Fruit fly (Drosophila melanogaster) whole organism, wandering third instar larva: ENCODE results near the gene CG6739.

Source experiments
- Abd-B ChIP-seq: fragments of >200 bp; optimal IDR thresholded peaks from 2 replicates; lab custom pipeline; 2017; ENCODE audit warnings: missing biosample characterization, missing genetic modification characterization
- CG32264 ChIP-seq: fragments of 200-800 bp; sonication (Bioruptor generic); optimal IDR thresholded peaks from 2 replicates; lab custom pipeline; 2016; ENCODE audit warnings: missing biosample characterization, missing genetic modification characterization
- CG9705 ChIP-seq: fragments of 200-800 bp; sonication (Bioruptor generic); optimal IDR thresholded peaks from 2 replicates; lab custom pipeline; 2018; ENCODE audit warnings: missing biosample characterization, mild to moderate bottlenecking, missing genetic modification characterization
- CrebA ChIP-seq: fragments of 200-800 bp; sonication (Bioruptor generic); optimal IDR thresholded peaks from 2 replicates; lab custom pipeline; 2016; ENCODE audit warnings: missing biosample characterization, mild to moderate bottlenecking, missing genetic modification characterization, borderline replicate concordance
- Dif ChIP-seq: fragments of 200-275, 200-300 bp; sonication (Bioruptor generic); optimal IDR thresholded peaks from 2 replicates; lab custom pipeline; 2018; ENCODE audit warnings: missing biosample characterization, missing genetic modification characterization; ENCODE audit not compliant: partially characterized antibody
- HLH106 ChIP-seq: fragments of 200-800 bp; optimal IDR thresholded peaks from 3 replicates; lab custom pipeline; 2019; ENCODE audit warnings: missing biosample characterization, mild to moderate bottlenecking, missing genetic modification characterization, moderate library complexity
- Hnf4 ChIP-seq: fragments of 200-800 bp; sonication (Bioruptor generic); optimal IDR thresholded peaks from 2 replicates; lab custom pipeline; 2016; ENCODE audit warnings: missing biosample characterization, mild to moderate bottlenecking, missing genetic modification characterization
- Hr78 ChIP-seq: fragments of >200 bp; optimal IDR thresholded peaks from 2 replicates; lab custom pipeline; 2017; ENCODE audit warnings: missing biosample characterization, missing genetic modification characterization
- Hr83 ChIP-seq: fragments of 200-300 bp; sonication (Bioruptor generic); optimal IDR thresholded peaks from 2 replicates; lab custom pipeline; 2016; ENCODE audit warnings: missing biosample characterization, mild to moderate bottlenecking, missing genetic modification characterization, moderate library complexity; ENCODE audit not compliant: poor library complexity, severe bottlenecking
- Mio ChIP-seq: sonication (Bioruptor generic); optimal IDR thresholded peaks from 2 replicates; lab custom pipeline; 2016; ENCODE audit warnings: missing biosample characterization, missing genetic modification characterization
- Myc ChIP-seq: fragments of >200 bp; optimal IDR thresholded peaks from 2 replicates; lab custom pipeline; 2017
- N ChIP-seq: fragments of >200 bp; optimal IDR thresholded peaks from 2 replicates; lab custom pipeline; 2018; ENCODE audit warnings: missing biosample characterization, missing external identifiers, missing genetic modification characterization
- OdsH ChIP-seq: fragments of 200-800 bp; sonication (Bioruptor generic); optimal IDR thresholded peaks from 2 replicates; lab custom pipeline; 2016; ENCODE audit warnings: missing biosample characterization, mild to moderate bottlenecking, missing genetic modification characterization
- Rel ChIP-seq, 2 experiments: fragments of 200-800 bp; sonication (Bioruptor generic) in 1 of 2; optimal IDR thresholded peaks; 2 replicates in 1 of 2; 3 replicates in 1 of 2; lab custom pipeline; 2016 to 2019; ENCODE audit warnings: mild to moderate bottlenecking in 2 of 2, missing biosample characterization in 2 of 2, missing genetic modification characterization in 2 of 2, moderate library complexity in 1 of 2
- Sp1 ChIP-seq: fragments of 200-800 bp; sonication (Bioruptor generic); optimal IDR thresholded peaks from 3 replicates; lab custom pipeline; 2019; ENCODE audit warnings: missing biosample characterization, mild to moderate bottlenecking, missing genetic modification characterization, moderate library complexity
- Vsx2 ChIP-seq: fragments of 200-300, 225-300 bp; sonication (Bioruptor generic); optimal IDR thresholded peaks from 2 replicates; lab custom pipeline; 2018; ENCODE audit warnings: missing biosample characterization, missing genetic modification characterization; ENCODE audit not compliant: partially characterized antibody
- br ChIP-seq: fragments of 200-800 bp; sonication (Bioruptor generic); optimal IDR thresholded peaks from 2 replicates; lab custom pipeline; 2016; ENCODE audit warnings: missing biosample characterization, missing genetic modification characterization
- dl ChIP-seq, 2 experiments: fragments of 175-275, 200-275 bp in 1 of 2; fragments of 200-275 bp in 1 of 2; sonication (Bioruptor generic); optimal IDR thresholded peaks; lab custom pipeline; 2018; ENCODE audit warnings: mild to moderate bottlenecking in 2 of 2, missing biosample characterization in 2 of 2, missing genetic modification characterization in 2 of 2, moderate library complexity in 2 of 2; ENCODE audit not compliant: partially characterized antibody in 2 of 2, insufficient read depth in 1 of 2
- dsf ChIP-seq: sonication (Bioruptor generic); optimal IDR thresholded peaks from 2 replicates; lab custom pipeline; 2016; ENCODE audit warnings: missing biosample characterization, missing genetic modification characterization, borderline replicate concordance
- ey ChIP-seq: fragments of 200-800 bp; sonication (Bioruptor generic); optimal IDR thresholded peaks from 2 replicates; lab custom pipeline; 2016; ENCODE audit warnings: missing biosample characterization, missing genetic modification characterization
- foxo ChIP-seq, 2 experiments: fragments of 200-800 bp; sonication (Bioruptor generic); optimal IDR thresholded peaks; 2 replicates in 1 of 2; 3 replicates in 1 of 2; lab custom pipeline; 2016 to 2017; ENCODE audit warnings: missing biosample characterization in 2 of 2, missing genetic modification characterization in 2 of 2
- fru ChIP-seq: fragments of 200-800 bp; sonication (Bioruptor generic); optimal IDR thresholded peaks from 3 replicates; lab custom pipeline; 2016; ENCODE audit warnings: missing biosample characterization, mild to moderate bottlenecking, missing genetic modification characterization
- h ChIP-seq: fragments of 200-800 bp; sonication (Bioruptor generic); optimal IDR thresholded peaks from 3 replicates; lab custom pipeline; 2016; ENCODE audit warnings: missing biosample characterization, mild to moderate bottlenecking, missing genetic modification characterization
- jim ChIP-seq: fragments of 175-275, 200-325 bp; sonication (Bioruptor generic); optimal IDR thresholded peaks from 2 replicates; lab custom pipeline; 2016; ENCODE audit warnings: missing biosample characterization, mild to moderate bottlenecking, missing genetic modification characterization
- lola ChIP-seq: fragments of >200 bp; optimal IDR thresholded peaks from 2 replicates; lab custom pipeline; 2017; ENCODE audit warnings: missing biosample characterization, missing genetic modification characterization
- pan ChIP-seq: fragments of >200 bp; optimal IDR thresholded peaks from 2 replicates; lab custom pipeline; 2017
- psq ChIP-seq: fragments of 200-800 bp; sonication (Bioruptor generic); optimal IDR thresholded peaks from 3 replicates; lab custom pipeline; 2017; ENCODE audit warnings: missing biosample characterization, mild to moderate bottlenecking, missing genetic modification characterization, moderate library complexity
- sage ChIP-seq: fragments of 200-800 bp; sonication (Bioruptor generic); optimal IDR thresholded peaks from 2 replicates; lab custom pipeline; 2016; ENCODE audit warnings: missing biosample characterization, mild to moderate bottlenecking, missing genetic modification characterization
- sv ChIP-seq: fragments of 200-800 bp; sonication (Bioruptor generic); optimal IDR thresholded peaks from 3 replicates; lab custom pipeline; 2016; ENCODE audit warnings: missing biosample characterization, missing genetic modification characterization
- tai ChIP-seq: sonication (Bioruptor generic); optimal IDR thresholded peaks from 2 replicates; lab custom pipeline; 2016; ENCODE audit warnings: missing biosample characterization, missing genetic modification characterization
- usp ChIP-seq: fragments of >200 bp; optimal IDR thresholded peaks from 2 replicates; lab custom pipeline; 2017; ENCODE audit warnings: missing biosample characterization, missing genetic modification characterization
- woc ChIP-seq: sonication (Bioruptor generic); optimal IDR thresholded peaks from 2 replicates; lab custom pipeline; 2016; ENCODE audit warnings: missing biosample characterization, mild to moderate bottlenecking, missing genetic modification characterization

CG6739 gene

DNA sequence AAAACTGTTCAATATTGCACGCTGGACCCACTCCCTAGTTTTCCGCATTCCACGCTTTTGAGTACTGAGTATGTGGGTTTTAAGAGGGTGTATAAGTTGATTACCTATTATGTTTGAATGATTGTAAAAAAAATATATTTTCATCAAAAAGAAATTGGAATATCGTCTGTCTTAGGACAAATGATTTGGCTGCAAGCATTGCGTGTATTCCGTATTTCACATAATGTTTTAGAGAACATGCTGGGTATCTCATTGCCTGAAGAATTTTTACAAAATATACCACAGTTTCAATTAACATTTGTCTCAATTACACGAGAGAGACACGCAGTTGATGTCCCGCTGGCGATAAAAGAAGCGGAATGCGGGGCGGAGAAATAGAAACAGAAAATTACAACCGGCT, 24.6 kb downstream of the CG6739 start:
- no peak for TF ChIP-seq Myc (lab: Kevin White, UChicago)
- no peak for TF ChIP-seq br
- no peak for TF ChIP-seq dl (GFP tag; optimal IDR thresholded peaks at IDR 0.05; lab: Kevin White, UChicago; ENCODE audit: insufficient read depth in 1 of 2, partially characterized antibody in 2 of 2)
- TF ChIP-seq Vsx2: no peak
- no peak for TF ChIP-seq foxo (GFP tag; optimal IDR thresholded peaks at IDR 0.05; lab: Kevin White, UChicago)
- TF ChIP-seq pan (lab: Kevin White, UChicago): no peak
- no peak for TF ChIP-seq Sp1 (GFP tag; lab: Kevin White, UChicago)
- TF ChIP-seq Hr83 (GFP tag; lab: Kevin White, UChicago): no peak
- TF ChIP-seq tai (GFP tag; lab: Kevin White, UChicago): no peak
- TF ChIP-seq CG32264: no peak

DNA sequence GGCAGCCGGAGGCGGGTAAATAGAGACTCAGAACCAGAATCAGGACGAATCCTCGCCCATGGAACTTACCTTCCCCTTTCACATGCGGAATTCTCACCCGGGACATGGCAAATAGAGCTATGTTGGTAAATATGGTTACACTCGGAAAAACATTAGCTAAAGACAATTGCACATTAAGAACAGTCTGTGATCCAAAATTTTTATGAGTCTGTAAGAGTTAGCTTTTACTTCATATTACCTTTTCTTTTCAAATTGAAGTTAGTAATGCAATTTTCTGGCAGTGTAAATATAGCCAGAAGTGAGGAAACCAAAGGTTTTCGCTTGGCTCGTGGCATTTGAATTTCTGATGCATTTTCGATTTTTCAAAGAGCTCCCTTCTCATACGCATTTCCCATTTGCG, 27.0 kb downstream of the CG6739 start:
- TF ChIP-seq lola (GFP tag; lab: Kevin White, UChicago) (no peak), CrebA (GFP tag; lab: Kevin White, UChicago) (no peak), foxo (GFP tag; optimal IDR thresholded peaks at IDR 0.05; lab: Kevin White, UChicago) (no peak), OdsH (GFP tag; lab: Kevin White, UChicago) (no peak), Sp1 (GFP tag; lab: Kevin White, UChicago) (no peak), ey (GFP tag; lab: Kevin White, UChicago) (no peak), Dif (GFP tag; lab: Kevin White, UChicago) (no peak), N (GFP tag; lab: Kevin White, UChicago) (no peak), Abd-B (GFP tag; lab: Kevin White, UChicago) (no peak), sage (GFP tag; lab: Kevin White, UChicago) (no peak), jim (no peak), CG9705 (GFP tag; lab: Kevin White, UChicago) (no peak), psq (GFP tag; lab: Kevin White, UChicago) (no peak), dl (GFP tag; optimal IDR thresholded peaks at IDR 0.05; lab: Kevin White, UChicago; ENCODE audit: insufficient read depth in 1 of 2, partially characterized antibody in 2 of 2) (no peak), dsf (GFP tag; lab: Kevin White, UChicago) (no peak), Rel (GFP tag; optimal IDR thresholded peaks at IDR 0.05; lab: Kevin White, UChicago) (no peak), Rel (tag; optimal IDR thresholded peaks at IDR 0.05; lab: Kevin White, UChicago) (no peak), tai (GFP tag; lab: Kevin White, UChicago) (no peak)

DNA sequence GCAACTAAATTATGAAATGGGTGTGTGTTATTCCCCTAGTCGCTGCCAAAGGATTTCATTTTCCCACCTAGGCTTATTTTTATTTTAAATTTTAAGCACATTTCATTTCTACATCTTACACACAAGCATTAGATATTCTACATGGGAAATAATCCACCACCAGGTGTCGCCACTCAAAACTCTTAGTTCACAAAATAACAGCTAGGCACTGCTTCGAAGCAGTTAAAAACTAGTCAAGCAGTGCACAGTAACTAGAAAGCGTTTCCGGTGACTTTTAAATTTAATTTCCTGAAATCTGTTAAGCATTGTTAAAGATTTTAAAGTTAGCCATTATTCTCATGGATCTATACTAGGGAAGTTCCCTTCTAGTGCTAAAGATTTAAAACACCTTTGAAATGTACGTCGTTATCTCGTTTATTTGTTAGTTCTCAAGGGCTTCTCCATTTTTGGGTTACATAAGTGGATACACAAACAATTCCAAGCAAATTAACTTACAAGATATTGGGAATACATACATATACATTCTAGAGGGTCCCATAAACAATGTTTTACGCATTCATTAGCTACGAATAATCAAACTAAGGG, 33.5 kb downstream of the CG6739 start:
- TF ChIP-seq Rel (GFP tag; optimal IDR thresholded peaks at IDR 0.05; lab: Kevin White, UChicago): no peak
- no peak for TF ChIP-seq Rel (tag; optimal IDR thresholded peaks at IDR 0.05; lab: Kevin White, UChicago)
- no peak for TF ChIP-seq Dif (GFP tag; lab: Kevin White, UChicago)
- TF ChIP-seq Mio (GFP tag; lab: Kevin White, UChicago): no peak
- TF ChIP-seq sv: peak; percentile 56
- peak; percentile 5 for TF ChIP-seq ey (GFP tag; lab: Kevin White, UChicago)
- TF ChIP-seq dl (GFP tag; optimal IDR thresholded peaks at IDR 0.05; lab: Kevin White, UChicago; ENCODE audit: insufficient read depth in 1 of 2, partially characterized antibody in 2 of 2): no peak
- no peak for TF ChIP-seq Hnf4
- TF ChIP-seq Hr83 (GFP tag; lab: Kevin White, UChicago): no peak
- TF ChIP-seq foxo (GFP tag; optimal IDR thresholded peaks at IDR 0.05; lab: Kevin White, UChicago): peak in 1 of 2 experiments; percentile 16
- TF ChIP-seq CrebA (GFP tag; lab: Kevin White, UChicago): no peak
- no peak for TF ChIP-seq h (GFP tag; lab: Kevin White, UChicago)
- no peak for TF ChIP-seq Sp1 (GFP tag; lab: Kevin White, UChicago)
- TF ChIP-seq fru (GFP tag; lab: Kevin White, UChicago): peak; percentile 49
- no peak for TF ChIP-seq usp (GFP tag; lab: Kevin White, UChicago)
- TF ChIP-seq Myc (lab: Kevin White, UChicago): no peak

DNA sequence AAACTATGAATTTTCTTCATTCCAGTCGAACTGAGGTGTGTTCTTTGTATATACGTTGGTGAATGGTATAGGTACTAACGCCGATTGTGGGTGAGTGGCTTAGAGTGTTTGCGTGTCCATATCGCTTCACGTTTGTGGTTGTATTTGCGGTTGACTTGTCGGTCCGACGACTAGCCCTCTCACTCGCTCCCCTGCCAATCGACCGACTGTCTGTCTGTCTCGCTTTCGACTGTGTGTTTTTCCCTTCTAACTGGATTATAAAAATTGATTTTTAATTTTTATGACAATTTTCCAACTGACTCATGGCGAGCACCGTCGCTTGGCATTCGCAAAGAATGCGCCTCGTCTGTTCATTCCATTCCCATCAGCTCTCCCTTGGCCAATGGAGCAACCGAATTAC, 51.4 kb downstream of the CG6739 start:
- no peak for TF ChIP-seq foxo (GFP tag; optimal IDR thresholded peaks at IDR 0.05; lab: Kevin White, UChicago)

DNA sequence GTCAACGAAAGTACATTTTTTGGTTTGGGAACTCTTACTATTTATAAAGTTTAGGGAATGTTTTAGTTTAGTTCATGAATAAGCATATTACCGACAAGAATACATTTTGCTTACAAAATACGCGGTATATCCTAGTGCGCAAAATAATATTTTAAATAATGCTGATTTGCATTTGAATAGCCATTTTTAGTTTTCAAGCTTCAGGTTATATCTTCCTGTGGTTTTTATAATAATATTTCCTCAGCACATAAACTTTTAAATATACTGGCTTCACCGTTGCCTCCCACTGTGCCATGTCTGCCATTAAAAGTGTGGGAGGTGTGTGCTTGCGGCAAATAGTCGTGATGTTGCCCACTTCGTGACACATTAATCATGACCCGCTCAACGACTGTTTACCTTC, 51.9 kb downstream of the CG6739 start:
- TF ChIP-seq dl (GFP tag; optimal IDR thresholded peaks at IDR 0.05; lab: Kevin White, UChicago; ENCODE audit: insufficient read depth in 1 of 2, partially characterized antibody in 2 of 2): no peak
- TF ChIP-seq CG32264: no peak
- no peak for TF ChIP-seq woc (GFP tag; lab: Kevin White, UChicago)
- no peak for TF ChIP-seq foxo (GFP tag; optimal IDR thresholded peaks at IDR 0.05; lab: Kevin White, UChicago)
- TF ChIP-seq pan (lab: Kevin White, UChicago): no peak
- TF ChIP-seq Hr78: no peak
- TF ChIP-seq Dif (GFP tag; lab: Kevin White, UChicago): no peak
- no peak for TF ChIP-seq OdsH (GFP tag; lab: Kevin White, UChicago)
- no peak for TF ChIP-seq jim
- no peak for TF ChIP-seq ey (GFP tag; lab: Kevin White, UChicago)
- TF ChIP-seq h (GFP tag; lab: Kevin White, UChicago): no peak
- no peak for TF ChIP-seq Myc (lab: Kevin White, UChicago)
- no peak for TF ChIP-seq Mio (GFP tag; lab: Kevin White, UChicago)
- TF ChIP-seq Rel (GFP tag; optimal IDR thresholded peaks at IDR 0.05; lab: Kevin White, UChicago): no peak
- TF ChIP-seq Rel (tag; optimal IDR thresholded peaks at IDR 0.05; lab: Kevin White, UChicago): no peak
- TF ChIP-seq br: no peak
- no peak for TF ChIP-seq HLH106 (tag; lab: Kevin White, UChicago)
